Fruit fly (Drosophila melanogaster): ENCODE measurements around the gene Usp2.
A peak's percentile ranks its signal among the peaks of the same experiment; 100 is the strongest.

Usp2 gene

DNA sequence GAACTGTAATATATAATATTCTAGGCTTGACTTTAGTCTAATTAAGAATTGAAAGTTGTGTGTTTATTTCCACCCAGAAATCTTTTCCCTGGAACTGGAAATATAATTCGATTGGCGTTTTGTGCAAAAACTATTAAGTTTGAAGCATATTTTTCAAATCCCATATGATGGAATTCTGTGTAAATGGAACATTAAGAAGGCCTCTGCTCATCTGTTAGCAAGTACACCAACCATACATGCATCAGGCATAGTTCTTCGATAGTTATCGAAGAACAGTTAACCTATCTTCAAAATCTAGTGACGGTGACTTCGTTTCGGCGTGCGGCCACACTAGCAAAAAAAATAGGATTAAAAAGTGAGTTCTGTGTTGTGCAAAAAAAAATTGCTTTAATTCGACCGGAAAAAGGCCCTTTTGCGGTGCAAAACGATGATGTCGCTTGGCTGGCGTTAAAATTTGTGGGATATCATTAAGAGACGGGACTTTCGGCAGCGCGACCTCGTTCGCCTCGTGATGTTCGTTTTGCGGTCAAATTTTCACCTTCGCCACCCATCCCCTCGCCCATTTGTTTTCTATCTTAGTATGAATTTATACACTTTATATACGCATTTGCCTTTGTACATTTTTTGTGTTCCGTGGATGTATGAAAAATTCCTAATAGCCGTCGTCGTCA lies at the start of gene Usp2:
TSS of gene Usp2 (plus strand) at position 295 of the 671 bp plus-strand sequence.
- TF ChIP-seq bab1 (GFP tag; optimal IDR thresholded peaks at IDR 0.05) (no peak), Clk (GFP tag; optimal IDR thresholded peaks at IDR 0.05) (no peak), CG5204 (GFP tag; optimal IDR thresholded peaks at IDR 0.05) (no peak), Mnt (GFP tag; optimal IDR thresholded peaks at IDR 0.05) (no peak), CG1620 (GFP tag; optimal IDR thresholded peaks at IDR 0.05) (peak; percentile 31), CG11617 (GFP tag; optimal IDR thresholded peaks at IDR 0.05) (no peak)

DNA sequence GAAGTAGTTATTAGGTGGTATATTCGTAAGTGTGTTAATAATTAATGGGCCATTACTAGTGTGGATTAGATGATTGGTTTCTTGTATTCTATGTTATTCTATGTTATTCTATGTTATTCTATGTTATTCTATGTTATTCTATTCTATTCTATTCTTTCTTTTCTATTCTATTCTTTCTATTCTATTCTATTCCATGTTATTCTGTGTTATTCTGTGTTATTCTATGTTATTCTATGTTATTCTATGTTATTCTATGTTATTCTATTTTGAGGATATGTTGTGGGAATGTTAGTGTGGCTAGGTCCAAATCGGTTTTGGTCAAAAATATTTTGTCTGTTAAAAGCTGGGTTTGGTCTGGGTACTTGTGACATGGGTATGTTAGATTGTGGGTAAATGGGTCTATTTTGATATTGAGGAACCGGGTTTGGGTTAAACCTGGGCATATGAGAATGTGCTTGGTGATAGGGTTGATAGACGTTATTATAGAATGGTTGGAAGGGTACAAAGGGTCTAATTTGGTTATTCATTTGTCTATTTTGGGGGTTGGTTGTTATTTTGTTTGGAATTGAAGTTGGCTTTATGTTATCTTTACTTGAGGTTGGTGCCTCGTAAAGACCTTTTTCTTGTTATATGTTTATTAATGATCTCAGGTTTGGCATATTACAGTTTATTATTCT lies 22.5 kb upstream of the Usp2 start:
- peak; percentile 41 for TF ChIP-seq CG14711 (tag; optimal IDR thresholded peaks at IDR 0.05)
- TF ChIP-seq kay (GFP tag; ENCODE audit: borderline replicate concordance) = peak; percentile 98
- peak; percentile 50 for TF ChIP-seq Mnt (GFP tag; optimal IDR thresholded peaks at IDR 0.05)
- peak; percentile 97 for TF ChIP-seq toe (GFP tag; optimal IDR thresholded peaks at IDR 0.05)

DNA sequence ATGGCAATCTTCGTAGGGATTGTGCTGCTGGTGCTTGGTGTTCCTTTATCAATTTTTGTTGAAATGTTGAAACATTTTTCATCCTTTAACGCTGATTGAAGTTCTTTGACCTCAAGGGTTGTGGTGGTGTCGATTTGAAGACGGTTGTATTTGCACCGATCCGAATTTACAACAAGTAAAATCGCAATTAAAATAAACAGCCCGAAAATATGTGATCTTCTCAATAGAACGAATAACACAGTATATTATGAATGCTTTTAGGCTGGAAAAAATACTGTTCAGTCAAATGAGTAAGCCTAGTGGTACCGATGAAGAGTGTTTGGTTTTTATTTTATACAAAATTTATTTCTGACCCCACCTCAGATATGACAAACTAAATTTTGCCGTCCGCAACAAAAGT lies 12.6 kb upstream of the Usp2 start:
- TF ChIP-seq tj (GFP tag; optimal IDR thresholded peaks at IDR 0.05) (no peak), kay (GFP tag; ENCODE audit: borderline replicate concordance) (peak; percentile 43)

dm6 chrX:22443518-22443917 lies 12.1 kb upstream of the Usp2 start:
- TF ChIP-seq pad (GFP tag; optimal IDR thresholded peaks at IDR 0.05) (no peak), toe (GFP tag; optimal IDR thresholded peaks at IDR 0.05) (no peak), kay (GFP tag; ENCODE audit: borderline replicate concordance) (peak; percentile 51)

dm6 chrX:22443954-22444910 lies 11.4 kb upstream of the Usp2 start, which contains the start of gene CG14621:
Gene CG14621, plus strand, starts transcription at chrX:22444227.
- TF ChIP-seq Clk (GFP tag; optimal IDR thresholded peaks at IDR 0.05) (no peak), CG1620 (GFP tag; optimal IDR thresholded peaks at IDR 0.05) (peak; percentile 21), toe (GFP tag; optimal IDR thresholded peaks at IDR 0.05) (no peak), Hr96 (GFP tag; optimal IDR thresholded peaks at IDR 0.05) (no peak), CG5204 (GFP tag; optimal IDR thresholded peaks at IDR 0.05) (no peak), bab1 (GFP tag; optimal IDR thresholded peaks at IDR 0.05) (peak; percentile 61), pad (GFP tag; optimal IDR thresholded peaks at IDR 0.05) (peak; percentile 52), CG11617 (GFP tag; optimal IDR thresholded peaks at IDR 0.05) (no peak), cic (GFP tag; optimal IDR thresholded peaks at IDR 0.05) (no peak), CG12768 (GFP tag; optimal IDR thresholded peaks at IDR 0.05) (no peak), ovo (GFP tag; optimal IDR thresholded peaks at IDR 0.05) (no peak), cnc (optimal IDR thresholded peaks at IDR 0.05) (no peak), CG33017 (tag; optimal IDR thresholded peaks at IDR 0.05) (no peak), CG7101 (tag; optimal IDR thresholded peaks at IDR 0.05) (peak; percentile 13), Mnt (GFP tag; optimal IDR thresholded peaks at IDR 0.05) (no peak), tj (GFP tag; optimal IDR thresholded peaks at IDR 0.05) (no peak), CG14711 (tag; optimal IDR thresholded peaks at IDR 0.05) (peak; percentile 5)

dm6 chrX:22449191-22449787 lies 6.3 kb upstream of the Usp2 start, which contains the start of the genes CG14615 and tilB:
Gene CG14615, minus strand, starts transcription at chrX:22449491.
Gene tilB, plus strand, starts transcription at chrX:22449737.
- TF ChIP-seq cnc (optimal IDR thresholded peaks at IDR 0.05) = no peak
- TF ChIP-seq bab1 (GFP tag; optimal IDR thresholded peaks at IDR 0.05) = no peak
- TF ChIP-seq Clk (GFP tag; optimal IDR thresholded peaks at IDR 0.05) = no peak
- TF ChIP-seq CG11617 (GFP tag; optimal IDR thresholded peaks at IDR 0.05) = peak; percentile 49
- peak; percentile 55 for TF ChIP-seq CG14711 (tag; optimal IDR thresholded peaks at IDR 0.05)
- peak; percentile 30 for TF ChIP-seq kay (GFP tag; ENCODE audit: borderline replicate concordance)
- TF ChIP-seq CG33017 (tag; optimal IDR thresholded peaks at IDR 0.05) = peak; percentile 39
- TF ChIP-seq toe (GFP tag; optimal IDR thresholded peaks at IDR 0.05) = peak; percentile 28
- no peak for TF ChIP-seq Hr96 (GFP tag; optimal IDR thresholded peaks at IDR 0.05)
- no peak for TF ChIP-seq tj (GFP tag; optimal IDR thresholded peaks at IDR 0.05)
- TF ChIP-seq Crg-1 (GFP tag; optimal IDR thresholded peaks at IDR 0.05) = peak; percentile 18
- TF ChIP-seq CG5204 (GFP tag; optimal IDR thresholded peaks at IDR 0.05) = peak; percentile 42
- no peak for TF ChIP-seq CG1620 (GFP tag; optimal IDR thresholded peaks at IDR 0.05)
- peak; percentile 52 for TF ChIP-seq Mnt (GFP tag; optimal IDR thresholded peaks at IDR 0.05)
- TF ChIP-seq ovo (GFP tag; optimal IDR thresholded peaks at IDR 0.05) = no peak
- TF ChIP-seq CG7101 (tag; optimal IDR thresholded peaks at IDR 0.05) = peak; percentile 63
- peak; percentile 56 for TF ChIP-seq cic (GFP tag; optimal IDR thresholded peaks at IDR 0.05)
- peak; percentile 68 for TF ChIP-seq CG12768 (GFP tag; optimal IDR thresholded peaks at IDR 0.05)
- TF ChIP-seq pad (GFP tag; optimal IDR thresholded peaks at IDR 0.05) = peak; percentile 21
- peak; percentile 24 for TF ChIP-seq CG7045 (GFP tag; optimal IDR thresholded peaks at IDR 0.05)
